Fruit fly (Drosophila melanogaster) whole organism, prepupa: ENCODE measurements around the gene CCAP.

ENCODE experiments used
- Blimp-1 ChIP-seq: fragments of 200-800 bp; sonication (Bioruptor generic); optimal IDR thresholded peaks from 3 replicates; lab custom pipeline; 2017; ENCODE audit warnings: missing biosample characterization, missing genetic modification characterization, mild to moderate bottlenecking, moderate library complexity, missing genetic modification reagents
- CG10631 ChIP-seq: fragments of 200-800 bp; sonication (Bioruptor generic); optimal IDR thresholded peaks from 2 replicates; lab custom pipeline; 2016; ENCODE audit warnings: missing biosample characterization, missing genetic modification characterization
- CG10669 ChIP-seq: fragments of 200-800 bp; sonication (Bioruptor generic); optimal IDR thresholded peaks from 3 replicates; lab custom pipeline; 2018; ENCODE audit warnings: missing biosample characterization, mild to moderate bottlenecking, missing genetic modification characterization, moderate library complexity
- CG11294 ChIP-seq: fragments of 200-800 bp; sonication (Bioruptor generic); IDR thresholded peaks from 2 replicates; pipeline ENCODE4 v1.3.6; 2022; ENCODE audit warnings: missing biosample characterization, missing genetic modification characterization
- CG11762 ChIP-seq: fragments of 200-800 bp; sonication (Bioruptor generic); optimal IDR thresholded peaks from 3 replicates; lab custom pipeline; 2016; ENCODE audit warnings: missing biosample characterization, missing genetic modification characterization; ENCODE audit not compliant: insufficient read depth
- CG11902 ChIP-seq: fragments of 200-800 bp; sonication (Bioruptor generic); optimal IDR thresholded peaks from 3 replicates; lab custom pipeline; 2016; ENCODE audit warnings: missing biosample characterization, missing genetic modification characterization
- CG1621 ChIP-seq: fragments of 200-800 bp; sonication (Bioruptor generic); optimal IDR thresholded peaks from 3 replicates; lab custom pipeline; 2018; ENCODE audit warnings: missing biosample characterization, mild to moderate bottlenecking, missing genetic modification characterization
- CG16779 ChIP-seq: fragments of 200-800 bp; sonication (Bioruptor generic); optimal IDR thresholded peaks from 3 replicates; lab custom pipeline; 2017; ENCODE audit warnings: missing biosample characterization, mild to moderate bottlenecking, missing genetic modification characterization
- CG3032 ChIP-seq: fragments of 200-800 bp; optimal IDR thresholded peaks from 2 replicates; lab custom pipeline; 2019; ENCODE audit warnings: missing biosample characterization, mild to moderate bottlenecking, missing genetic modification characterization, moderate library complexity
- CG31627 ChIP-seq: fragments of 200-800 bp; sonication (Bioruptor generic); optimal IDR thresholded peaks from 3 replicates; lab custom pipeline; 2016; ENCODE audit warnings: missing biosample characterization, missing genetic modification characterization
- CG32006 ChIP-seq: fragments of 200-800 bp; sonication (Bioruptor generic); optimal IDR thresholded peaks from 3 replicates; lab custom pipeline; 2017; ENCODE audit warnings: missing biosample characterization, mild to moderate bottlenecking, missing genetic modification characterization
- CG3919 ChIP-seq: fragments of 200-800 bp; sonication (Bioruptor generic); optimal IDR thresholded peaks from 3 replicates; lab custom pipeline; 2016; ENCODE audit warnings: missing biosample characterization, missing genetic modification characterization
- CG4318 ChIP-seq: fragments of 200-800 bp; sonication (Bioruptor generic); optimal IDR thresholded peaks from 3 replicates; lab custom pipeline; 2017; ENCODE audit warnings: missing biosample characterization, mild to moderate bottlenecking, missing genetic modification characterization
- CG6163 ChIP-seq: fragments of 200-800 bp; sonication (Bioruptor generic); IDR thresholded peaks from 3 replicates; pipeline ENCODE4 v1.3.6; 2022; ENCODE audit warnings: missing biosample characterization, missing genetic modification characterization
- CG6276 ChIP-seq: fragments of 200-800 bp; sonication (Bioruptor generic); optimal IDR thresholded peaks from 2 replicates; lab custom pipeline; 2017; ENCODE audit warnings: missing biosample characterization, mild to moderate bottlenecking, missing genetic modification characterization
- CG6792 ChIP-seq: fragments of 200-800 bp; sonication (Bioruptor generic); optimal IDR thresholded peaks from 3 replicates; lab custom pipeline; 2016; ENCODE audit warnings: missing biosample characterization, missing genetic modification characterization
- CG6808 ChIP-seq: fragments of 200-800 bp; sonication (Bioruptor generic); optimal IDR thresholded peaks from 3 replicates; lab custom pipeline; 2017; ENCODE audit warnings: missing biosample characterization, missing genetic modification characterization, mild to moderate bottlenecking, moderate library complexity, missing genetic modification reagents
- CG6854 ChIP-seq: fragments of 200-800 bp; sonication (Bioruptor generic); optimal IDR thresholded peaks from 2 replicates; lab custom pipeline; 2017; ENCODE audit warnings: missing biosample characterization, mild to moderate bottlenecking, missing genetic modification characterization
- CG7368 ChIP-seq: fragments of 200-800 bp; sonication (Bioruptor generic); optimal IDR thresholded peaks from 3 replicates; lab custom pipeline; 2016; ENCODE audit warnings: missing biosample characterization, missing genetic modification characterization
- CG8319 ChIP-seq: fragments of 200-800 bp; sonication (Bioruptor generic); optimal IDR thresholded peaks from 3 replicates; lab custom pipeline; 2016; ENCODE audit warnings: missing biosample characterization, missing genetic modification characterization
- CG8632 ChIP-seq: fragments of 200-800 bp; sonication (Bioruptor generic); optimal IDR thresholded peaks from 3 replicates; lab custom pipeline; 2016; ENCODE audit warnings: missing biosample characterization, missing genetic modification characterization
- CG9139 ChIP-seq: fragments of 200-800 bp; sonication (Bioruptor generic); optimal IDR thresholded peaks from 3 replicates; lab custom pipeline; 2017; ENCODE audit warnings: missing biosample characterization, mild to moderate bottlenecking, missing genetic modification characterization
- Eip75B ChIP-seq: fragments of 200-800 bp; sonication (Bioruptor generic); optimal IDR thresholded peaks from 3 replicates; lab custom pipeline; 2016; ENCODE audit warnings: missing biosample characterization, missing genetic modification characterization
- Eip78C ChIP-seq: fragments of 200-800 bp; sonication (Bioruptor generic); peaks from one replicate; lab custom pipeline; 2016; ENCODE audit warnings: missing biosample characterization, missing genetic modification characterization
- Eip93F ChIP-seq: fragments of 200-800 bp; sonication (Bioruptor generic); optimal IDR thresholded peaks from 2 replicates; lab custom pipeline; 2016; ENCODE audit warnings: missing biosample characterization, mild to moderate bottlenecking, missing genetic modification characterization
- Ets21C ChIP-seq: fragments of 200-800 bp; sonication (Bioruptor generic); optimal IDR thresholded peaks from 3 replicates; lab custom pipeline; 2016; ENCODE audit warnings: missing biosample characterization, missing genetic modification characterization
- Ets96B ChIP-seq: fragments of 200-800 bp; optimal IDR thresholded peaks from 2 replicates; lab custom pipeline; 2019; ENCODE audit warnings: missing biosample characterization, mild to moderate bottlenecking, missing genetic modification characterization, moderate library complexity
- Gug ChIP-seq: fragments of 200-800 bp; sonication (Bioruptor generic); IDR thresholded peaks from 2 replicates; pipeline ENCODE4 v1.3.6; 2022; ENCODE audit warnings: missing biosample characterization, missing genetic modification characterization
- Hr38 ChIP-seq: sonication (Bioruptor generic); optimal IDR thresholded peaks from 2 replicates; lab custom pipeline; 2016; ENCODE audit warnings: missing biosample characterization, missing genetic modification characterization
- Hr39 ChIP-seq: fragments of 200-800 bp; sonication (Bioruptor generic); optimal IDR thresholded peaks from 2 replicates; lab custom pipeline; 2016; ENCODE audit warnings: missing biosample characterization, missing genetic modification characterization
- Lpt ChIP-seq: fragments of 200-800 bp; sonication (Bioruptor generic); optimal IDR thresholded peaks from 3 replicates; lab custom pipeline; 2016; ENCODE audit warnings: missing biosample characterization, missing genetic modification characterization
- Met ChIP-seq: fragments of 200-800 bp; sonication (Bioruptor generic); optimal IDR thresholded peaks from 3 replicates; lab custom pipeline; 2016; ENCODE audit warnings: missing biosample characterization, missing genetic modification characterization
- OdsH ChIP-seq: fragments of 200-800 bp; sonication (Bioruptor generic); optimal IDR thresholded peaks from 3 replicates; lab custom pipeline; 2016; ENCODE audit warnings: missing biosample characterization, missing genetic modification characterization
- Smox ChIP-seq: fragments of 200-800 bp; sonication (Bioruptor generic); optimal IDR thresholded peaks from 3 replicates; lab custom pipeline; 2016; ENCODE audit warnings: missing biosample characterization, missing genetic modification characterization
- Sox102F ChIP-seq: fragments of 200-800 bp; sonication (Bioruptor generic); optimal IDR thresholded peaks from 2 replicates; lab custom pipeline; 2016; ENCODE audit warnings: missing biosample characterization, mild to moderate bottlenecking, missing genetic modification characterization
- Sox14 ChIP-seq: fragments of 200-800 bp; sonication (Bioruptor generic); optimal IDR thresholded peaks from 3 replicates; lab custom pipeline; 2016; ENCODE audit warnings: missing biosample characterization, missing genetic modification characterization
- Sox15 ChIP-seq: fragments of 200-800 bp; sonication (Bioruptor generic); optimal IDR thresholded peaks from 3 replicates; lab custom pipeline; 2016; ENCODE audit warnings: missing biosample characterization, missing genetic modification characterization
- achi ChIP-seq: fragments of 200-800 bp; sonication (Bioruptor generic); optimal IDR thresholded peaks from 3 replicates; lab custom pipeline; 2016; ENCODE audit warnings: missing biosample characterization, missing genetic modification characterization
- cyc ChIP-seq: fragments of 200-800 bp; sonication (Bioruptor generic); optimal IDR thresholded peaks from 3 replicates; lab custom pipeline; 2016; ENCODE audit warnings: missing biosample characterization, missing genetic modification characterization
- dac ChIP-seq: fragments of 200-800 bp; sonication (Bioruptor generic); optimal IDR thresholded peaks from 2 replicates; lab custom pipeline; 2017; ENCODE audit warnings: missing biosample characterization, mild to moderate bottlenecking, missing genetic modification characterization
- dsx ChIP-seq: fragments of 200-800 bp; optimal IDR thresholded peaks from 3 replicates; lab custom pipeline; 2019; ENCODE audit warnings: missing biosample characterization, mild to moderate bottlenecking, missing genetic modification characterization, moderate library complexity; ENCODE audit not compliant: poor library complexity, severe bottlenecking
- eg ChIP-seq: fragments of 200-800 bp; sonication (Bioruptor generic); IDR thresholded peaks from 3 replicates; pipeline ENCODE4 v1.3.6; 2022; ENCODE audit warnings: missing biosample characterization, missing genetic modification characterization
- esn ChIP-seq: fragments of 200-800 bp; sonication (Bioruptor generic); optimal IDR thresholded peaks from 2 replicates; lab custom pipeline; 2016; ENCODE audit warnings: missing biosample characterization, mild to moderate bottlenecking, missing genetic modification characterization, moderate library complexity
- fd59A ChIP-seq: fragments of 200-800 bp; sonication (Bioruptor generic); optimal IDR thresholded peaks from 2 replicates; lab custom pipeline; 2017; ENCODE audit warnings: missing biosample characterization, mild to moderate bottlenecking, missing genetic modification characterization, missing genetic modification reagents
- fd85E ChIP-seq: fragments of 200-800 bp; sonication (Bioruptor generic); optimal IDR thresholded peaks from 3 replicates; lab custom pipeline; 2016; ENCODE audit warnings: missing biosample characterization, missing genetic modification characterization
- fkh ChIP-seq: fragments of 200-800 bp; sonication (Bioruptor generic); optimal IDR thresholded peaks from 3 replicates; lab custom pipeline; 2017; ENCODE audit warnings: missing biosample characterization, mild to moderate bottlenecking, missing genetic modification characterization, moderate library complexity
- pdm3 ChIP-seq: fragments of 200-800 bp; sonication (Bioruptor generic); optimal IDR thresholded peaks from 3 replicates; lab custom pipeline; 2016; ENCODE audit warnings: missing biosample characterization, missing genetic modification characterization
- salr ChIP-seq, 2 experiments: fragments of 200-800 bp; sonication (Bioruptor generic); optimal IDR thresholded peaks; 3 replicates each; lab custom pipeline; 2016 to 2018; ENCODE audit warnings: missing biosample characterization in 2 of 2, missing genetic modification characterization in 2 of 2, mild to moderate bottlenecking in 1 of 2
- spab ChIP-seq: fragments of 200-800 bp; sonication (Bioruptor generic); optimal IDR thresholded peaks from 2 replicates; lab custom pipeline; 2017; ENCODE audit warnings: missing biosample characterization, mild to moderate bottlenecking, missing genetic modification characterization, missing genetic modification reagents
- ss ChIP-seq, 2 experiments: fragments of 200-800 bp; sonication (Bioruptor generic); optimal IDR thresholded peaks; 2 replicates in 1 of 2; 3 replicates in 1 of 2; lab custom pipeline; 2017 to 2018; ENCODE audit warnings: mild to moderate bottlenecking in 2 of 2, missing biosample characterization in 2 of 2, missing genetic modification characterization in 2 of 2, moderate library complexity in 1 of 2
- svp ChIP-seq: fragments of 200-800 bp; sonication (Bioruptor generic); peaks from one replicate; lab custom pipeline; 2016; ENCODE audit warnings: missing biosample characterization, missing genetic modification characterization
- topi ChIP-seq: fragments of 200-800 bp; sonication (Bioruptor generic); optimal IDR thresholded peaks from 3 replicates; lab custom pipeline; 2016; ENCODE audit warnings: missing biosample characterization, missing genetic modification characterization
- vri ChIP-seq: fragments of 200-800 bp; sonication (Bioruptor generic); optimal IDR thresholded peaks from 3 replicates; lab custom pipeline; 2016; ENCODE audit warnings: missing biosample characterization, mild to moderate bottlenecking, missing genetic modification characterization

Gene CCAP

DNA sequence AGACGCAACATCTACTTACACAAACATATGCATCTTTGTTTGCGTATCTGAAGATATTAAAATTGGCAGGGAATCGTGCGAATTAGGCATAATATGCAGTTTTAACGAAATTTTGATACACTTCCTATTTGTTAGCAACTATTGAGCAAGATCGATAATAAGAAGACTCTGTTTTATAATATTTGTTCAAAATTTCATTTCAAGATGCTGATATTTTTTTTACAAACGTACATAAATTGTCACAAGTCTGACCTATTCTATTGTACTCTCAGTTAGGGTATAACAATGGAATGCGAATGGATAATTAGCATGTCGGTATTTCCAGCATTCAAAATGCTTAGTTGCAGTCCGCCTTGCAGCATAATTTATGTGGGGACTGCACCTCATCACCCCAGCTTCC is 26.0 kb upstream of the CCAP start:
- TF ChIP-seq CG9139, result no peak
- no peak for TF ChIP-seq Blimp-1 (GFP tag; lab: Kevin White, UChicago)
- no peak for TF ChIP-seq CG7368 (GFP tag; lab: Kevin White, UChicago)
- TF ChIP-seq CG6792, result peak; percentile 16
- TF ChIP-seq CG32006 (GFP tag; lab: Kevin White, UChicago), result peak; percentile 72
- TF ChIP-seq dac (GFP tag; lab: Kevin White, UChicago), result no peak
- no peak for TF ChIP-seq dsx (GFP tag; lab: Kevin White, UChicago)
- no peak for TF ChIP-seq Eip75B (GFP tag; lab: Kevin White, UChicago)
- TF ChIP-seq esn (GFP tag; lab: Kevin White, UChicago), result peak; percentile 41
- TF ChIP-seq CG3919 (GFP tag; lab: Kevin White, UChicago), result no peak
- TF ChIP-seq achi (GFP tag; lab: Kevin White, UChicago), result no peak
- no peak for TF ChIP-seq Eip93F (GFP tag; lab: Kevin White, UChicago)
- peak; percentile 41; the same call in 1 of the 2 replicates for TF ChIP-seq CG11294 (GFP tag; lab: Robert Waterston, UW)
- no peak for TF ChIP-seq CG6276 (GFP tag; lab: Kevin White, UChicago)
- TF ChIP-seq CG6808 (GFP tag; lab: Kevin White, UChicago), result no peak
- TF ChIP-seq CG10631, result peak; percentile 9
- no peak for TF ChIP-seq CG11902 (GFP tag; lab: Kevin White, UChicago)
- TF ChIP-seq ss (GFP tag; optimal IDR thresholded peaks at IDR 0.05; lab: Kevin White, UChicago), result no peak
- no peak for TF ChIP-seq fd59A (GFP tag; lab: Kevin White, UChicago)
- no peak for TF ChIP-seq CG8632
- TF ChIP-seq CG6854 (GFP tag; lab: Kevin White, UChicago), result no peak
- no peak for TF ChIP-seq spab (GFP tag; lab: Kevin White, UChicago)
- TF ChIP-seq pdm3 (GFP tag; lab: Kevin White, UChicago), result no peak
- no peak for TF ChIP-seq Hr39 (GFP tag; lab: Kevin White, UChicago)
- TF ChIP-seq Sox14 (GFP tag; lab: Kevin White, UChicago), result no peak
- no peak for TF ChIP-seq CG1621 (tag; lab: Kevin White, UChicago)
- no peak for TF ChIP-seq Ets96B (tag; lab: Kevin White, UChicago)
- no peak for TF ChIP-seq CG10669 (GFP tag; lab: Kevin White, UChicago)
- no peak for TF ChIP-seq Ets21C (GFP tag; lab: Kevin White, UChicago)
- no peak for TF ChIP-seq cyc (GFP tag; lab: Kevin White, UChicago)
- no peak for TF ChIP-seq Hr38 (GFP tag; lab: Kevin White, UChicago)
- no peak for TF ChIP-seq salr (GFP tag; optimal IDR thresholded peaks at IDR 0.05; lab: Kevin White, UChicago)
- TF ChIP-seq topi (GFP tag; lab: Kevin White, UChicago), result no peak
- no peak for TF ChIP-seq fd85E
- TF ChIP-seq Gug, result peak; percentile 54
- no peak for TF ChIP-seq fkh (GFP tag; lab: Kevin White, UChicago)
- no peak for TF ChIP-seq CG3032
- TF ChIP-seq CG31627 (GFP tag; lab: Kevin White, UChicago), result peak; percentile 48
- TF ChIP-seq CG6163 (GFP tag; lab: Robert Waterston, UW), result no peak
- TF ChIP-seq vri (GFP tag; lab: Kevin White, UChicago), result peak; percentile 7
- peak; percentile 87 for TF ChIP-seq eg (GFP tag; lab: Robert Waterston, UW)
- peak; percentile 32 for TF ChIP-seq CG8319 (GFP tag; lab: Kevin White, UChicago)
- no peak for TF ChIP-seq Eip78C (GFP tag; lab: Kevin White, UChicago)
- TF ChIP-seq Sox102F, result no peak
- TF ChIP-seq CG16779 (tag; lab: Kevin White, UChicago), result no peak
- TF ChIP-seq Met (GFP tag; lab: Kevin White, UChicago), result no peak
- TF ChIP-seq OdsH (GFP tag; lab: Kevin White, UChicago), result no peak
- peak; percentile 13 for TF ChIP-seq CG4318 (GFP tag; lab: Kevin White, UChicago)
- TF ChIP-seq Smox (GFP tag; lab: Kevin White, UChicago), result no peak
- no peak for TF ChIP-seq CG11762 (GFP tag; lab: Kevin White, UChicago)
- no peak for TF ChIP-seq Sox15 (GFP tag; lab: Kevin White, UChicago)
- peak; percentile 56 for TF ChIP-seq svp
- TF ChIP-seq Lpt (GFP tag; lab: Kevin White, UChicago), result no peak
